Worm (Caenorhabditis elegans) whole organism, L4/young adult: Measurements from ENCODE around the gene msp-32.

Experiments used
- W03F9.2 ChIP-seq: fragments of 150-350 bp; optimal IDR thresholded peaks from 2 replicates; lab custom pipeline; 2014; ENCODE audit warnings: missing biosample characterization, missing genetic modification characterization
- dao-5 ChIP-seq: sonication (generic microtip); optimal IDR thresholded peaks from 2 replicates; lab custom pipeline; 2016; ENCODE audit warnings: missing genotype, missing genetic modification characterization, moderate library complexity, missing compliant biosample characterization
- him-1 ChIP-seq: sonication (generic microtip); optimal IDR thresholded peaks from 2 replicates; lab custom pipeline; 2016; ENCODE audit warnings: missing genotype, missing genetic modification reagents, missing genetic modification characterization, missing compliant biosample characterization

The msp-32 gene

ce11 chrII:4870691-4871090, 27.9 kb upstream of the msp-32 start, which contains the start of gene col-20:
Gene col-20 (minus strand): TSS chrII:4870791.
- TF ChIP-seq dao-5 (tag; lab: Kevin White, UChicago) (no peak), him-1 (tag; lab: Kevin White, UChicago) (no peak), W03F9.2 (tag; lab: Kevin White, UChicago) (no peak)

ce11 chrII:4871834-4872233, 26.8 kb upstream of the msp-32 start:
- TF ChIP-seq W03F9.2 (tag; lab: Kevin White, UChicago), result no peak
- TF ChIP-seq dao-5 (tag; lab: Kevin White, UChicago), result no peak
- TF ChIP-seq him-1 (tag; lab: Kevin White, UChicago), result no peak

- TF ChIP-seq W03F9.2 (tag; lab: Kevin White, UChicago) (no peak), dao-5 (tag; lab: Kevin White, UChicago) (no peak), him-1 (tag; lab: Kevin White, UChicago) (no peak)
These were observed 25.6 kb upstream of the msp-32 start, which contains the start of gene col-73 for ce11 chrII:4873029-4873428. Gene col-73 (minus strand): TSS chrII:4873129.

- TF ChIP-seq him-1 (tag; lab: Kevin White, UChicago), result no peak
- no peak for TF ChIP-seq W03F9.2 (tag; lab: Kevin White, UChicago)
- TF ChIP-seq dao-5 (tag; lab: Kevin White, UChicago), result no peak
These were observed 24.2 kb upstream of the msp-32 start, which contains the start of gene F11G11.15 for ce11 chrII:4874335-4874861. Gene F11G11.15 (plus strand): TSS chrII:4874845.

ce11 chrII:4876091-4876490, 22.5 kb upstream of the msp-32 start, which contains the start of gene F11G11.13:
Gene F11G11.13 (minus strand): TSS chrII:4876179.
- TF ChIP-seq dao-5 (tag; lab: Kevin White, UChicago) (no peak), him-1 (tag; lab: Kevin White, UChicago) (no peak), W03F9.2 (tag; lab: Kevin White, UChicago) (no peak)

- TF ChIP-seq him-1 (tag; lab: Kevin White, UChicago) (no peak), dao-5 (tag; lab: Kevin White, UChicago) (no peak), W03F9.2 (tag; lab: Kevin White, UChicago) (no peak)
These were observed 19.0 kb upstream of the msp-32 start, which contains the start of gene gst-6 for ce11 chrII:4879629-4880028. Gene gst-6 (plus strand): TSS chrII:4879891.

ce11 chrII:4881727-4882126, 16.9 kb upstream of the msp-32 start, which contains the start of gene gst-7:
Gene gst-7 (plus strand): TSS chrII:4882062.
- TF ChIP-seq him-1 (tag; lab: Kevin White, UChicago) (no peak), dao-5 (tag; lab: Kevin White, UChicago) (no peak), W03F9.2 (tag; lab: Kevin White, UChicago) (no peak)

- TF ChIP-seq dao-5 (tag; lab: Kevin White, UChicago) (no peak), W03F9.2 (tag; lab: Kevin White, UChicago) (no peak), him-1 (tag; lab: Kevin White, UChicago) (no peak)
These were observed 16.1 kb upstream of the msp-32 start for ce11 chrII:4882498-4882897.

- no peak for TF ChIP-seq W03F9.2 (tag; lab: Kevin White, UChicago)
- no peak for TF ChIP-seq dao-5 (tag; lab: Kevin White, UChicago)
- no peak for TF ChIP-seq him-1 (tag; lab: Kevin White, UChicago)
These were observed 15.2 kb upstream of the msp-32 start, which contains the start of gene gst-8 for ce11 chrII:4883412-4883811. Gene gst-8 (plus strand): TSS chrII:4883712.

ce11 chrII:4884403-4884802, 14.2 kb upstream of the msp-32 start:
- TF ChIP-seq dao-5 (tag; lab: Kevin White, UChicago), result no peak
- TF ChIP-seq W03F9.2 (tag; lab: Kevin White, UChicago), result no peak
- TF ChIP-seq him-1 (tag; lab: Kevin White, UChicago), result no peak

- no peak for TF ChIP-seq W03F9.2 (tag; lab: Kevin White, UChicago)
- no peak for TF ChIP-seq him-1 (tag; lab: Kevin White, UChicago)
- TF ChIP-seq dao-5 (tag; lab: Kevin White, UChicago), result no peak
These were observed 12.7 kb upstream of the msp-32 start, which contains the start of gene R05F9.7 for ce11 chrII:4885976-4886375. Gene R05F9.7 (plus strand): TSS chrII:4886276.

ce11 chrII:4888527-4889487, 9.8 kb upstream of the msp-32 start, which contains the start of gene pgm-1:
Gene pgm-1 (plus strand): TSS chrII:4889437.
- TF ChIP-seq him-1 (tag; lab: Kevin White, UChicago) (no peak), dao-5 (tag; lab: Kevin White, UChicago) (no peak), W03F9.2 (tag; lab: Kevin White, UChicago) (no peak)
